Worm (Caenorhabditis elegans): Measurements from ENCODE around the gene tba-9.

DNA sequence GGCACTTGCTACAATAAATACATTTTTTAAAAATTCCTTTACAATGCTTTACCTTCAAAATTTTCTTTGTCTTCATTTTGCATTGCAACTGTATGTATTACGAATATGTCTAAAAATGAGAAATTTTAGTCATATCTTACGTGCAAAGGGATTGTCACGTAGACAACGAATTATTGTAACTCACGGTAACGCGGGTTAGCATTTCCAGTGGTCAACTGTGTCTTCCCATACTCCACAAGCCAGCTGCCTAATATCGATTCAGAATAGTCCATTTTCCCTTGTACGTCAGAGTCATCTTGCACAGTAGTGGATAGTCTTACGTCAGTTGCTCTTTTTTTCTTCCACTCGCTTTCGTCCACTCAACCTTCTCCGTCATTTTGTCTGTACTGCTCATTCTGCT lies 10.0 kb downstream of the tba-9 start, which contains the start of gene fbxb-71:
- TF ChIP-seq ama-1 (optimal IDR thresholded peaks at IDR 0.05) (no peak), flt-1 (GFP tag; IDR thresholded peaks at IDR 0.05) (no peak), tbx-11 (GFP tag; IDR thresholded peaks at IDR 0.05) (no peak), pes-1 (GFP tag; IDR thresholded peaks at IDR 0.05) (no peak), scrt-1 (GFP tag; IDR thresholded peaks at IDR 0.05) (no peak), hmbx-1 (tag; optimal IDR thresholded peaks at IDR 0.05) (no peak), F13C5.2 (tag; optimal IDR thresholded peaks at IDR 0.05) (no peak)
